Fruit fly (Drosophila melanogaster) whole organism, embryonic: Measurements from ENCODE around the gene Trf5.

Source experiments
- Bdp1 ChIP-seq: fragments of 200-800 bp; sonication (Bioruptor generic); optimal IDR thresholded peaks from 3 replicates; lab custom pipeline; 2016; ENCODE audit warnings: missing biosample characterization, missing genetic modification characterization
- Bgb ChIP-seq: fragments of 200-800 bp; sonication (Bioruptor generic); IDR thresholded peaks from 2 replicates; pipeline ENCODE4 v1.3.6; 2022; ENCODE audit warnings: missing biosample characterization, missing genetic modification characterization; ENCODE audit not compliant: partially characterized antibody
- Bteb2 ChIP-seq: fragments of 200-800 bp; sonication (Bioruptor generic); optimal IDR thresholded peaks from 2 replicates; lab custom pipeline; 2016; ENCODE audit warnings: missing biosample characterization, missing genetic modification characterization
- CG11398 ChIP-seq: fragments of 200-800 bp; sonication (Bioruptor generic); optimal IDR thresholded peaks from 2 replicates; lab custom pipeline; 2016; ENCODE audit warnings: missing biosample characterization, missing genetic modification characterization
- CG13287 ChIP-seq: fragments of 200-800 bp; sonication (Bioruptor generic); IDR thresholded peaks from 2 replicates; pipeline ENCODE4 v1.3.6; 2022; ENCODE audit warnings: missing biosample characterization, missing genetic modification characterization; ENCODE audit not compliant: partially characterized antibody
- CG1647 ChIP-seq: fragments of 200-800 bp; sonication (Bioruptor generic); optimal IDR thresholded peaks from 3 replicates; lab custom pipeline; 2016; ENCODE audit warnings: missing biosample characterization, missing genetic modification characterization
- CG16863 ChIP-seq: fragments of 200-800 bp; sonication (Bioruptor generic); optimal IDR thresholded peaks from 3 replicates; lab custom pipeline; 2016; ENCODE audit warnings: missing biosample characterization, missing genetic modification characterization
- CG1832 ChIP-seq: fragments of 200-800 bp; sonication (Bioruptor generic); optimal IDR thresholded peaks from 2 replicates; lab custom pipeline; 2017; ENCODE audit warnings: missing biosample characterization, mild to moderate bottlenecking, missing genetic modification characterization, inconsistent platforms
- CG2120 ChIP-seq: fragments of 200-800 bp; sonication (Bioruptor generic); optimal IDR thresholded peaks from 3 replicates; lab custom pipeline; 2016; ENCODE audit warnings: missing biosample characterization, missing genetic modification characterization
- CG2129 ChIP-seq: fragments of 200-800 bp; sonication (Bioruptor generic); IDR thresholded peaks from 2 replicates; pipeline ENCODE4 v1.3.6; 2022; ENCODE audit warnings: missing biosample characterization, missing genetic modification characterization; ENCODE audit not compliant: partially characterized antibody
- CG3281 ChIP-seq: fragments of 200-800 bp; sonication (Bioruptor generic); optimal IDR thresholded peaks from 3 replicates; lab custom pipeline; 2017; ENCODE audit warnings: missing biosample characterization, mild to moderate bottlenecking, missing genetic modification characterization
- CG33557 ChIP-seq: fragments of 200-800 bp; sonication (Bioruptor generic); optimal IDR thresholded peaks from 2 replicates; lab custom pipeline; 2019; ENCODE audit warnings: missing biosample characterization, mild to moderate bottlenecking, missing genetic modification characterization, moderate library complexity
- CG4328 ChIP-seq: fragments of 200-800 bp; sonication (Bioruptor generic); optimal IDR thresholded peaks from 3 replicates; lab custom pipeline; 2017; ENCODE audit warnings: missing biosample characterization, missing genetic modification reagents, missing genetic modification characterization
- CG4424 ChIP-seq: fragments of 200-800 bp; sonication (Bioruptor generic); optimal IDR thresholded peaks from 3 replicates; lab custom pipeline; 2016; ENCODE audit warnings: missing biosample characterization, missing genetic modification characterization
- CG6683 ChIP-seq: fragments of 200-800 bp; sonication (Bioruptor generic); optimal IDR thresholded peaks from 2 replicates; lab custom pipeline; 2017; ENCODE audit warnings: missing biosample characterization, mild to moderate bottlenecking, missing genetic modification characterization, missing genetic modification reagents
- CG6689 ChIP-seq: fragments of 200-800 bp; sonication (Bioruptor generic); IDR thresholded peaks from 2 replicates; pipeline ENCODE4 v1.3.6; 2022; ENCODE audit warnings: missing biosample characterization, missing genetic modification characterization
- CG7786 ChIP-seq: fragments of 200-800 bp; sonication (Bioruptor generic); optimal IDR thresholded peaks from 2 replicates; lab custom pipeline; 2016; ENCODE audit warnings: missing biosample characterization, missing genetic modification characterization
- CG7987 ChIP-seq: fragments of 200-800 bp; sonication (Bioruptor generic); optimal IDR thresholded peaks from 2 replicates; lab custom pipeline; 2018; ENCODE audit warnings: missing biosample characterization, mild to moderate bottlenecking, missing genetic modification characterization, moderate library complexity
- CG8359 ChIP-seq: fragments of 200-800 bp; sonication (Bioruptor generic); optimal IDR thresholded peaks from 2 replicates; lab custom pipeline; 2017; ENCODE audit warnings: missing biosample characterization, mild to moderate bottlenecking, missing genetic modification characterization, borderline replicate concordance
- CG9437 ChIP-seq: fragments of 200-800 bp; sonication (Bioruptor generic); optimal IDR thresholded peaks from 2 replicates; lab custom pipeline; 2018; ENCODE audit warnings: missing biosample characterization, mild to moderate bottlenecking, missing genetic modification characterization
- CG9727 ChIP-seq: fragments of 200-800 bp; sonication (Bioruptor generic); optimal IDR thresholded peaks from 3 replicates; lab custom pipeline; 2017; ENCODE audit warnings: missing biosample characterization, mild to moderate bottlenecking, missing genetic modification characterization
- CoRest ChIP-seq: fragments of 200-800 bp; sonication (Bioruptor generic); optimal IDR thresholded peaks from 3 replicates; lab custom pipeline; 2018; ENCODE audit warnings: missing biosample characterization, mild to moderate bottlenecking, missing genetic modification characterization, moderate library complexity
- D19A ChIP-seq: fragments of 200-800 bp; optimal IDR thresholded peaks from 3 replicates; lab custom pipeline; 2019; ENCODE audit warnings: missing biosample characterization, mild to moderate bottlenecking, missing genetic modification characterization, moderate library complexity
- D19B ChIP-seq: fragments of 200-800 bp; sonication (Bioruptor generic); optimal IDR thresholded peaks from 2 replicates; lab custom pipeline; 2017; ENCODE audit warnings: missing biosample characterization, mild to moderate bottlenecking, missing genetic modification characterization
- Dref ChIP-seq: fragments of 200-800 bp; sonication (Bioruptor generic); IDR thresholded peaks from 2 replicates; pipeline ENCODE4 v1.3.6; 2022; ENCODE audit warnings: missing biosample characterization, missing genetic modification characterization
- ERR ChIP-seq: fragments of 200-800 bp; sonication (Bioruptor generic); optimal IDR thresholded peaks from 2 replicates; lab custom pipeline; 2016; ENCODE audit warnings: missing biosample characterization, missing genetic modification characterization
- H2.0 ChIP-seq: fragments of 200-800 bp; sonication (Bioruptor generic); IDR thresholded peaks from 2 replicates; pipeline ENCODE4 v1.3.6; 2022; ENCODE audit warnings: missing biosample characterization, missing genetic modification characterization
- HmgZ ChIP-seq: fragments of 200-800 bp; sonication (Bioruptor generic); optimal IDR thresholded peaks from 2 replicates; lab custom pipeline; 2018; ENCODE audit warnings: missing biosample characterization, mild to moderate bottlenecking, missing genetic modification characterization
- Hr51 ChIP-seq, 2 experiments: fragments of 200-800 bp; sonication (Bioruptor generic); optimal IDR thresholded peaks; 2 replicates in 1 of 2; 3 replicates in 1 of 2; lab custom pipeline; 2016 to 2018; ENCODE audit warnings: missing biosample characterization in 2 of 2, missing genetic modification characterization in 2 of 2, mild to moderate bottlenecking in 1 of 2, moderate library complexity in 1 of 2
- MBD-R2 ChIP-seq: fragments of 200-800 bp; sonication (Bioruptor generic); IDR thresholded peaks from 2 replicates; pipeline ENCODE4 v1.3.6; 2022; ENCODE audit warnings: missing biosample characterization, missing genetic modification characterization
- Med ChIP-seq: fragments of 200-800 bp; sonication (Bioruptor generic); peaks from one replicate; lab custom pipeline; 2016; ENCODE audit warnings: missing biosample characterization, missing genetic modification characterization, mild to moderate bottlenecking, inconsistent platforms, moderate library complexity
- Sox100B ChIP-seq: fragments of 200-800 bp; sonication (Bioruptor generic); optimal IDR thresholded peaks from 3 replicates; lab custom pipeline; 2018; ENCODE audit warnings: missing biosample characterization, mild to moderate bottlenecking, missing genetic modification characterization
- bowl ChIP-seq: fragments of 200-800 bp; sonication (Bioruptor generic); IDR thresholded peaks from 2 replicates; pipeline ENCODE4 v1.3.6; 2022; ENCODE audit warnings: missing biosample characterization, missing genetic modification characterization
- crol ChIP-seq: fragments of 200-800 bp; sonication (Bioruptor generic); IDR thresholded peaks from 2 replicates; pipeline ENCODE4 v1.3.6; 2022; ENCODE audit warnings: missing biosample characterization, missing genetic modification characterization
- dmrt11E ChIP-seq: fragments of 200-800 bp; sonication (Bioruptor generic); optimal IDR thresholded peaks from 3 replicates; lab custom pipeline; 2018; ENCODE audit warnings: missing biosample characterization, mild to moderate bottlenecking, missing genetic modification characterization, moderate library complexity
- gem ChIP-seq: fragments of 200-800 bp; sonication (Bioruptor generic); optimal IDR thresholded peaks from 2 replicates; lab custom pipeline; 2019; ENCODE audit warnings: missing biosample characterization, mild to moderate bottlenecking, missing genetic modification characterization, moderate library complexity
- insv ChIP-seq, 2 experiments: fragments of 200-800 bp; sonication (Bioruptor generic); optimal IDR thresholded peaks; 3 replicates each; lab custom pipeline; 2016 to 2018; ENCODE audit warnings: missing biosample characterization in 2 of 2, missing genetic modification characterization in 2 of 2
- lov ChIP-seq, 2 experiments: fragments of 200-800 bp in 1 of 2; fragments of >200 bp in 1 of 2; sonication (Bioruptor generic) in 1 of 2; IDR thresholded peaks in 1 of 2; optimal IDR thresholded peaks in 1 of 2; 2 replicates in 1 of 2; 3 replicates in 1 of 2; pipeline versions ENCODE4 v1.3.6 to Lab custom; 2017 to 2022; ENCODE audit warnings: missing biosample characterization in 1 of 2, missing genetic modification characterization in 1 of 2
- pfk ChIP-seq: fragments of 200-800 bp; sonication (Bioruptor generic); optimal IDR thresholded peaks from 2 replicates; lab custom pipeline; 2018; ENCODE audit warnings: missing biosample characterization, mild to moderate bottlenecking, missing genetic modification characterization, moderate library complexity
- pita ChIP-seq: fragments of 200-800 bp; sonication (Bioruptor generic); optimal IDR thresholded peaks from 2 replicates; lab custom pipeline; 2017; ENCODE audit warnings: missing biosample characterization, mild to moderate bottlenecking, missing genetic modification characterization
- prd ChIP-seq, 3 experiments: fragments of >200 bp in 2 of 3; fragments of 200-800 bp in 1 of 3; sonication (Bioruptor generic) in 1 of 3; optimal IDR thresholded peaks in 2 of 3; IDR thresholded peaks in 1 of 3; 2 replicates in 2 of 3; 3 replicates in 1 of 3; pipeline versions ENCODE4 v1.3.6 to Lab custom; 2017 to 2022; ENCODE audit warnings: missing biosample characterization in 1 of 3, missing genetic modification characterization in 1 of 3
- psq ChIP-seq: fragments of 200-800 bp; sonication (Bioruptor generic); optimal IDR thresholded peaks from 2 replicates; lab custom pipeline; 2017; ENCODE audit warnings: missing biosample characterization, missing genetic modification characterization
- sisA ChIP-seq: fragments of 200-800 bp; sonication (Bioruptor generic); IDR thresholded peaks from 2 replicates; pipeline ENCODE4 v1.3.6; 2022; ENCODE audit warnings: missing biosample characterization, missing genetic modification characterization
- sob ChIP-seq: fragments of 200-800 bp; sonication (Bioruptor generic); IDR thresholded peaks from 2 replicates; pipeline ENCODE4 v1.3.6; 2022; ENCODE audit warnings: missing biosample characterization, missing genetic modification characterization
- stc ChIP-seq: fragments of 200-800 bp; sonication (Bioruptor generic); IDR thresholded peaks from 2 replicates; pipeline ENCODE4 v1.3.6; 2022; ENCODE audit warnings: missing biosample characterization, missing genetic modification characterization
- toy ChIP-seq: fragments of 200-800 bp; sonication (Bioruptor generic); IDR thresholded peaks from 2 replicates; pipeline ENCODE4 v1.3.6; 2022; ENCODE audit warnings: missing biosample characterization, missing genetic modification characterization
- trem ChIP-seq: fragments of 200-800 bp; optimal IDR thresholded peaks from 3 replicates; lab custom pipeline; 2019; ENCODE audit warnings: missing biosample characterization, mild to moderate bottlenecking, missing genetic modification characterization, moderate library complexity
- tup ChIP-seq: fragments of 200-800 bp; sonication (Bioruptor generic); optimal IDR thresholded peaks from 2 replicates; lab custom pipeline; 2016; ENCODE audit warnings: missing biosample characterization, mild to moderate bottlenecking, missing genetic modification characterization, moderate library complexity
- usp ChIP-seq: fragments of >200 bp; optimal IDR thresholded peaks from 2 replicates; lab custom pipeline; 2017; ENCODE audit warnings: missing biosample characterization, missing genetic modification characterization
- wor ChIP-seq: fragments of 200-800 bp; sonication (Bioruptor generic); IDR thresholded peaks from 2 replicates; pipeline ENCODE4 v1.3.6; 2022; ENCODE audit warnings: missing biosample characterization, missing genetic modification characterization

Gene Trf5

dm6 chr2L:2724459-2724858, 28.2 kb upstream of the Trf5 start (continued):
- TF ChIP-seq crol (GFP tag; lab: Robert Waterston, UW): no peak
- no peak for TF ChIP-seq sob (GFP tag; lab: Robert Waterston, UW)
- no peak for TF ChIP-seq CG11398 (GFP tag; lab: Kevin White, UChicago)
- TF ChIP-seq Dref (GFP tag; lab: Robert Waterston, UW): no peak
- no peak for TF ChIP-seq D19B
- no peak for TF ChIP-seq CG6689 (GFP tag; lab: Robert Waterston, UW)
- peak; percentile 1 for TF ChIP-seq Med
- TF ChIP-seq CG13287 (GFP tag; lab: Robert Waterston, UW): peak; percentile 27; the same call in 1 of the 2 replicates
- peak; percentile 6 for TF ChIP-seq trem (tag; lab: Kevin White, UChicago)
- TF ChIP-seq pita (GFP tag; lab: Kevin White, UChicago): peak; percentile 59
- no peak for TF ChIP-seq CG1647
- peak; percentile 6 for TF ChIP-seq gem (tag; lab: Kevin White, UChicago)
- no peak for TF ChIP-seq CG1832 (GFP tag; lab: Kevin White, UChicago)
- TF ChIP-seq CG9437: peak; percentile 99
- TF ChIP-seq CG4424 (GFP tag; lab: Kevin White, UChicago): no peak
- TF ChIP-seq CG3281 (GFP tag; lab: Kevin White, UChicago): no peak
- no peak for TF ChIP-seq H2.0 (GFP tag; lab: Robert Waterston, UW)
- no peak for TF ChIP-seq CG2120 (GFP tag; lab: Kevin White, UChicago)
- no peak for TF ChIP-seq toy (GFP tag; lab: Robert Waterston, UW)
- no peak for TF ChIP-seq prd (optimal IDR thresholded peaks at IDR 0.05; lab: Kevin White, UChicago)
- TF ChIP-seq prd (GFP tag; IDR thresholded peaks at IDR 0.05; lab: Robert Waterston, UW): no peak
- no peak for TF ChIP-seq Bdp1 (GFP tag; lab: Kevin White, UChicago)
- no peak for TF ChIP-seq wor (GFP tag; lab: Robert Waterston, UW)
- no peak for TF ChIP-seq lov (optimal IDR thresholded peaks at IDR 0.05; lab: Kevin White, UChicago)
- TF ChIP-seq lov (GFP tag; IDR thresholded peaks at IDR 0.05; lab: Robert Waterston, UW): no peak
- no peak for TF ChIP-seq CG7987
- TF ChIP-seq MBD-R2 (GFP tag; lab: Robert Waterston, UW): no peak
- no peak for TF ChIP-seq usp (GFP tag; lab: Kevin White, UChicago)
- no peak for TF ChIP-seq HmgZ
- TF ChIP-seq stc (GFP tag; lab: Robert Waterston, UW): no peak

- TF ChIP-seq psq (GFP tag; lab: Kevin White, UChicago) (no peak), bowl (GFP tag; lab: Robert Waterston, UW) (no peak), Bgb (GFP tag; lab: Robert Waterston, UW) (no peak), CG4328 (GFP tag; lab: Kevin White, UChicago) (no peak), sisA (GFP tag; lab: Robert Waterston, UW) (no peak; the same call in 1 of the 2 replicates), CG16863 (GFP tag; lab: Kevin White, UChicago) (no peak), Bteb2 (no peak), tup (GFP tag; lab: Kevin White, UChicago) (no peak), Hr51 (GFP tag; optimal IDR thresholded peaks at IDR 0.05; lab: Kevin White, UChicago) (peak in 1 of 2 experiments; percentile 39), CG9727 (GFP tag; lab: Kevin White, UChicago) (no peak), D19A (tag; lab: Kevin White, UChicago) (no peak), CG7786 (no peak), insv (GFP tag; optimal IDR thresholded peaks at IDR 0.05; lab: Kevin White, UChicago) (no peak), Sox100B (GFP tag; lab: Kevin White, UChicago) (no peak), CoRest (tag; lab: Kevin White, UChicago) (no peak), sob (GFP tag; lab: Robert Waterston, UW) (peak; percentile 52; the same call in 1 of the 2 replicates), CG2129 (GFP tag; lab: Robert Waterston, UW) (no peak), pfk (no peak), CG6683 (GFP tag; lab: Kevin White, UChicago) (no peak), CG33557 (no peak), ERR (GFP tag; lab: Kevin White, UChicago) (no peak), CG8359 (GFP tag; lab: Kevin White, UChicago) (no peak), crol (GFP tag; lab: Robert Waterston, UW) (no peak), dmrt11E (tag; lab: Kevin White, UChicago) (no peak)
Observed at dm6 chr2L:2723100-2723499, 26.9 kb upstream of the Trf5 start.
